Fruit fly (Drosophila melanogaster) whole organism, embryonic: ENCODE results near the gene CG14507.

Source experiments
- CG10147 ChIP-seq: fragments of 200-800 bp; sonication (Bioruptor generic); optimal IDR thresholded peaks from 2 replicates; lab custom pipeline; 2019; ENCODE audit warnings: missing biosample characterization, mild to moderate bottlenecking, missing genetic modification characterization, moderate library complexity
- CG10209 ChIP-seq: fragments of 200-800 bp; sonication (Bioruptor generic); optimal IDR thresholded peaks from 3 replicates; lab custom pipeline; 2017; ENCODE audit warnings: missing biosample characterization, mild to moderate bottlenecking, missing genetic modification characterization, missing genetic modification reagents
- CG10431 ChIP-seq: fragments of 200-800 bp; sonication (Bioruptor generic); optimal IDR thresholded peaks from 3 replicates; lab custom pipeline; 2018; ENCODE audit warnings: missing biosample characterization, mild to moderate bottlenecking, missing genetic modification characterization
- CG10462 ChIP-seq: fragments of 200-800 bp; sonication (Bioruptor generic); optimal IDR thresholded peaks from 2 replicates; lab custom pipeline; 2016; ENCODE audit warnings: missing biosample characterization, missing genetic modification characterization
- CG12769 ChIP-seq: fragments of 200-800 bp; sonication (Bioruptor generic); optimal IDR thresholded peaks from 2 replicates; lab custom pipeline; 2019; ENCODE audit warnings: missing biosample characterization, mild to moderate bottlenecking, missing genetic modification characterization, moderate library complexity
- CG14965 ChIP-seq: fragments of 200-800 bp; sonication (Bioruptor generic); optimal IDR thresholded peaks from 2 replicates; lab custom pipeline; 2016; ENCODE audit warnings: missing biosample characterization, missing genetic modification characterization, borderline replicate concordance
- CG15601 ChIP-seq: fragments of 200-800 bp; sonication (Bioruptor generic); optimal IDR thresholded peaks from 3 replicates; lab custom pipeline; 2019; ENCODE audit warnings: missing biosample characterization, mild to moderate bottlenecking, missing genetic modification characterization, moderate library complexity
- CG16863 ChIP-seq: fragments of 200-800 bp; sonication (Bioruptor generic); optimal IDR thresholded peaks from 3 replicates; lab custom pipeline; 2016; ENCODE audit warnings: missing biosample characterization, missing genetic modification characterization
- CG18262 ChIP-seq: fragments of 200-800 bp; optimal IDR thresholded peaks from 3 replicates; lab custom pipeline; 2019; ENCODE audit warnings: missing biosample characterization, mild to moderate bottlenecking, missing genetic modification characterization, moderate library complexity
- CG18476 ChIP-seq: fragments of 200-800 bp; sonication (Bioruptor generic); optimal IDR thresholded peaks from 2 replicates; lab custom pipeline; 2016; ENCODE audit warnings: missing biosample characterization, mild to moderate bottlenecking, missing genetic modification characterization
- CG2202 ChIP-seq: fragments of 200-800 bp; sonication (Bioruptor generic); optimal IDR thresholded peaks from 2 replicates; lab custom pipeline; 2018; ENCODE audit warnings: missing biosample characterization, mild to moderate bottlenecking, missing genetic modification characterization
- CG2712 ChIP-seq: fragments of 200-800 bp; optimal IDR thresholded peaks from 3 replicates; lab custom pipeline; 2019; ENCODE audit warnings: missing biosample characterization, mild to moderate bottlenecking, missing genetic modification characterization, moderate library complexity
- CG30020 ChIP-seq: fragments of 200-800 bp; optimal IDR thresholded peaks from 2 replicates; lab custom pipeline; 2019; ENCODE audit warnings: missing biosample characterization, mild to moderate bottlenecking, missing genetic modification characterization, moderate library complexity
- CG32767 ChIP-seq: fragments of 200-800 bp; sonication (Bioruptor generic); IDR thresholded peaks from 2 replicates; pipeline ENCODE4 v1.3.6; 2022; ENCODE audit warnings: missing biosample characterization, missing genetic modification characterization
- CG6272 ChIP-seq: fragments of 200-800 bp; sonication (Bioruptor generic); IDR thresholded peaks from 2 replicates; pipeline ENCODE4 v1.3.6; 2022; ENCODE audit warnings: missing biosample characterization, missing genetic modification characterization
- CG7556 ChIP-seq: fragments of 200-800 bp; sonication (Bioruptor generic); optimal IDR thresholded peaks from 2 replicates; lab custom pipeline; 2017; ENCODE audit warnings: missing biosample characterization, mild to moderate bottlenecking, missing genetic modification characterization
- CG8924 ChIP-seq: fragments of 200-800 bp; optimal IDR thresholded peaks from 3 replicates; lab custom pipeline; 2019; ENCODE audit warnings: missing biosample characterization, mild to moderate bottlenecking, missing genetic modification characterization, moderate library complexity
- CG9932 ChIP-seq: fragments of 200-800 bp; sonication (Bioruptor generic); IDR thresholded peaks from 2 replicates; pipeline ENCODE4 v1.3.6; 2022; ENCODE audit warnings: missing biosample characterization, missing genetic modification characterization
- Drgx ChIP-seq: fragments of 200-800 bp; sonication (Bioruptor generic); IDR thresholded peaks from 2 replicates; pipeline ENCODE4 v1.3.6; 2022; ENCODE audit warnings: missing biosample characterization, missing genetic modification characterization
- Ets65A ChIP-seq: fragments of 200-800 bp; sonication (Bioruptor generic); peaks from one replicate; lab custom pipeline; 2016; ENCODE audit warnings: missing biosample characterization, missing genetic modification characterization
- H15 ChIP-seq: fragments of 200-800 bp; sonication (Bioruptor generic); IDR thresholded peaks from 3 replicates; pipeline ENCODE4 v1.3.6; 2022; ENCODE audit warnings: missing biosample characterization, missing genetic modification characterization
- HLH54F ChIP-seq: fragments of 200-800 bp; sonication (Bioruptor generic); optimal IDR thresholded peaks from 3 replicates; lab custom pipeline; 2016; ENCODE audit warnings: missing biosample characterization, missing genetic modification characterization
- Med ChIP-seq: fragments of 200-800 bp; sonication (Bioruptor generic); peaks from one replicate; lab custom pipeline; 2016; ENCODE audit warnings: missing biosample characterization, missing genetic modification characterization, mild to moderate bottlenecking, inconsistent platforms, moderate library complexity
- Pdp1 ChIP-seq, 2 experiments: fragments of 200-800 bp; sonication (Bioruptor generic); optimal IDR thresholded peaks; 3 replicates each; lab custom pipeline; 2016; ENCODE audit warnings: missing biosample characterization in 2 of 2, missing genetic modification characterization in 2 of 2, mild to moderate bottlenecking in 1 of 2, moderate library complexity in 1 of 2
- Ssrp ChIP-seq: fragments of 200-800 bp; sonication (Bioruptor generic); optimal IDR thresholded peaks from 2 replicates; lab custom pipeline; 2018; ENCODE audit warnings: missing biosample characterization, mild to moderate bottlenecking, missing genetic modification characterization, moderate library complexity
- TFAM ChIP-seq: fragments of 200-800 bp; sonication (Bioruptor generic); optimal IDR thresholded peaks from 2 replicates; lab custom pipeline; 2017; ENCODE audit warnings: missing biosample characterization, missing genetic modification characterization, inconsistent platforms
- Usf ChIP-seq: fragments of 200-800 bp; sonication (Bioruptor generic); optimal IDR thresholded peaks from 2 replicates; lab custom pipeline; 2017; ENCODE audit warnings: missing genotype, missing biosample characterization, missing genetic modification characterization
- Vsx1 ChIP-seq: fragments of 200-800 bp; sonication (Bioruptor generic); optimal IDR thresholded peaks from 2 replicates; lab custom pipeline; 2017; ENCODE audit warnings: missing biosample characterization, mild to moderate bottlenecking, missing genetic modification characterization, missing genetic modification reagents
- bcd ChIP-seq: fragments of 200-800 bp; sonication (Bioruptor generic); optimal IDR thresholded peaks from 2 replicates; lab custom pipeline; 2017; ENCODE audit warnings: missing biosample characterization, mild to moderate bottlenecking, missing genetic modification characterization
- ci ChIP-seq: fragments of 200-800 bp; sonication (Bioruptor generic); IDR thresholded peaks from 3 replicates; pipeline ENCODE4 v1.3.6; 2022; ENCODE audit warnings: missing biosample characterization, missing genetic modification characterization
- dmrt11E ChIP-seq: fragments of 200-800 bp; sonication (Bioruptor generic); optimal IDR thresholded peaks from 3 replicates; lab custom pipeline; 2018; ENCODE audit warnings: missing biosample characterization, mild to moderate bottlenecking, missing genetic modification characterization, moderate library complexity
- dmrt99B ChIP-seq: fragments of 200-800 bp; sonication (Bioruptor generic); optimal IDR thresholded peaks from 2 replicates; lab custom pipeline; 2018; ENCODE audit warnings: missing biosample characterization, mild to moderate bottlenecking, missing genetic modification characterization, moderate library complexity
- en ChIP-seq: fragments of 200-800 bp; sonication (Bioruptor generic); optimal IDR thresholded peaks from 2 replicates; lab custom pipeline; 2016; ENCODE audit warnings: missing biosample characterization, missing genetic modification characterization
- ewg ChIP-seq: fragments of 200-800 bp; sonication (Bioruptor generic); optimal IDR thresholded peaks from 3 replicates; lab custom pipeline; 2017; ENCODE audit warnings: mild to moderate bottlenecking, missing biosample characterization, missing genetic modification reagents, missing genetic modification characterization
- fd3F ChIP-seq: fragments of 200-800 bp; sonication (Bioruptor generic); optimal IDR thresholded peaks from 2 replicates; lab custom pipeline; 2018; ENCODE audit warnings: missing biosample characterization, mild to moderate bottlenecking, missing genetic modification characterization, moderate library complexity
- h ChIP-seq: fragments of >200 bp; optimal IDR thresholded peaks from 2 replicates; lab custom pipeline; 2017
- hth ChIP-seq: fragments of >200 bp; optimal IDR thresholded peaks from 2 replicates; lab custom pipeline; 2017; ENCODE audit warnings: inconsistent platforms
- jumu ChIP-seq: fragments of 200-800 bp; sonication (Bioruptor generic); optimal IDR thresholded peaks from 3 replicates; lab custom pipeline; 2016; ENCODE audit warnings: missing biosample characterization, missing genetic modification characterization
- kah ChIP-seq: fragments of 200-800 bp; sonication (Bioruptor generic); optimal IDR thresholded peaks from 2 replicates; lab custom pipeline; 2018; ENCODE audit warnings: missing biosample characterization, mild to moderate bottlenecking, missing genetic modification characterization
- klu ChIP-seq: fragments of 200-800 bp; sonication (Bioruptor generic); IDR thresholded peaks from 2 replicates; pipeline ENCODE4 v1.3.6; 2022; ENCODE audit warnings: missing biosample characterization, missing genetic modification characterization
- kni ChIP-seq: fragments of 200-800 bp; sonication (Bioruptor generic); optimal IDR thresholded peaks from 3 replicates; lab custom pipeline; 2017; ENCODE audit warnings: mild to moderate bottlenecking, missing biosample characterization, missing genetic modification reagents, missing genetic modification characterization
- nmo ChIP-seq: fragments of 200-800 bp; sonication (Bioruptor generic); optimal IDR thresholded peaks from 2 replicates; lab custom pipeline; 2018; ENCODE audit warnings: missing biosample characterization, mild to moderate bottlenecking, missing genetic modification characterization, moderate library complexity
- org-1 ChIP-seq: fragments of 200-800 bp; sonication (Bioruptor generic); optimal IDR thresholded peaks from 2 replicates; lab custom pipeline; 2017; ENCODE audit warnings: missing biosample characterization, missing genetic modification characterization
- pan ChIP-seq, 4 experiments: fragments of >200 bp in 3 of 4; fragments of 200-800 bp in 1 of 4; sonication (Bioruptor generic) in 1 of 4; optimal IDR thresholded peaks in 3 of 4; IDR thresholded peaks in 1 of 4; 2 replicates each; pipeline versions ENCODE4 v1.3.6 to Lab custom; 2017 to 2022; ENCODE audit warnings: missing biosample characterization in 2 of 4, missing genetic modification characterization in 2 of 4, mixed read lengths in 1 of 4
- phol ChIP-seq: fragments of 200-800 bp; sonication (Bioruptor generic); optimal IDR thresholded peaks from 3 replicates; lab custom pipeline; 2018; ENCODE audit warnings: missing biosample characterization, mild to moderate bottlenecking, missing genetic modification characterization, moderate library complexity
- pita ChIP-seq: fragments of 200-800 bp; sonication (Bioruptor generic); optimal IDR thresholded peaks from 2 replicates; lab custom pipeline; 2017; ENCODE audit warnings: missing biosample characterization, mild to moderate bottlenecking, missing genetic modification characterization
- tgo ChIP-seq: fragments of 200-800 bp; sonication (Bioruptor generic); IDR thresholded peaks from 3 replicates; pipeline ENCODE4 v1.3.6; 2022; ENCODE audit warnings: missing biosample characterization, missing genetic modification characterization
- wdn ChIP-seq: fragments of 200-800 bp; sonication (Bioruptor generic); IDR thresholded peaks from 2 replicates; pipeline ENCODE4 v1.3.6; 2022; ENCODE audit warnings: missing biosample characterization, missing genetic modification characterization
- zen ChIP-seq: fragments of 200-800 bp; sonication (Bioruptor generic); optimal IDR thresholded peaks from 3 replicates; lab custom pipeline; 2018; ENCODE audit warnings: missing biosample characterization, mild to moderate bottlenecking, missing genetic modification characterization, moderate library complexity

Gene CG14507

dm6 chr3R:29210542-29211393, 16.8 kb downstream of the CG14507 start (continued):
- TF ChIP-seq org-1 (GFP tag; lab: Kevin White, UChicago) (no peak), nmo (peak; percentile 27), dmrt11E (tag; lab: Kevin White, UChicago) (peak; percentile 68), CG2712 (tag; lab: Kevin White, UChicago) (peak; percentile 53), Vsx1 (no peak), bcd (no peak), CG16863 (GFP tag; lab: Kevin White, UChicago) (no peak), Drgx (peak; percentile 71), en (no peak), HLH54F (GFP tag; lab: Kevin White, UChicago) (no peak), klu (GFP tag; lab: Robert Waterston, UW) (no peak), wdn (no peak), CG9932 (GFP tag; lab: Robert Waterston, UW) (peak; percentile 37), zen (tag; lab: Kevin White, UChicago) (no peak), CG10462 (GFP tag; lab: Kevin White, UChicago) (no peak), jumu (GFP tag; lab: Kevin White, UChicago) (no peak), ci (GFP tag; lab: Robert Waterston, UW) (no peak), CG6272 (GFP tag; lab: Robert Waterston, UW) (no peak), CG18262 (tag; lab: Kevin White, UChicago) (peak; percentile 47), Ets65A (GFP tag; lab: Kevin White, UChicago) (peak; percentile 9), CG10431 (GFP tag; lab: Kevin White, UChicago) (no peak), Pdp1 (GFP tag; optimal IDR thresholded peaks at IDR 0.05; lab: Kevin White, UChicago) (no peak), fd3F (GFP tag; lab: Kevin White, UChicago) (no peak), dmrt99B (tag; lab: Kevin White, UChicago) (no peak), CG7556 (peak; percentile 14), h (lab: Kevin White, UChicago) (no peak), CG10147 (GFP tag; lab: Kevin White, UChicago) (no peak), CG30020 (no peak), CG15601 (tag; lab: Kevin White, UChicago) (peak; percentile 4), ewg (GFP tag; lab: Kevin White, UChicago) (no peak), kni (GFP tag; lab: Kevin White, UChicago) (peak; percentile 95), CG2202 (tag; lab: Kevin White, UChicago) (no peak), TFAM (GFP tag; lab: Kevin White, UChicago) (no peak), pan (optimal IDR thresholded peaks at IDR 0.05; lab: Kevin White, UChicago) (no peak), pan (GFP tag; optimal IDR thresholded peaks at IDR 0.05 in 1 of 2, IDR thresholded peaks at IDR 0.05 in 1 of 2) (no peak), kah (GFP tag; lab: Kevin White, UChicago) (no peak), CG18476 (GFP tag; lab: Kevin White, UChicago) (no peak), CG14965 (GFP tag; lab: Kevin White, UChicago) (no peak), CG32767 (GFP tag; lab: Robert Waterston, UW) (no peak), CG8924 (tag; lab: Kevin White, UChicago) (peak; percentile 5), Med (GFP tag; lab: Kevin White, UChicago) (peak; percentile 63), Usf (GFP tag; lab: Kevin White, UChicago) (peak; percentile 4), tgo (no peak), H15 (GFP tag; lab: Robert Waterston, UW) (no peak; the same call in 2 of the 3 replicates), CG10209 (no peak), hth (no peak), phol (tag; lab: Kevin White, UChicago) (peak; percentile 38), CG12769 (tag; lab: Kevin White, UChicago) (peak; percentile 93), Ssrp (tag; lab: Kevin White, UChicago) (peak; percentile 10), pita (GFP tag; lab: Kevin White, UChicago) (no peak)
